Fruit fly (Drosophila melanogaster) whole organism, pupa: ENCODE data around the gene Lectin-galC1.

Source experiments
- CG10348 ChIP-seq: fragments of 200-800 bp; sonication (Bioruptor generic); IDR thresholded peaks from 2 replicates; pipeline ENCODE4 v1.3.6; 2022; ENCODE audit warnings: missing biosample characterization, missing genetic modification characterization
- CG12605 ChIP-seq: fragments of 200-800 bp; sonication (Bioruptor generic); IDR thresholded peaks from 2 replicates; pipeline ENCODE4 v1.3.6; 2022; ENCODE audit warnings: missing biosample characterization, missing genetic modification characterization
- CG13204 ChIP-seq: fragments of 200-800 bp; sonication (Bioruptor generic); optimal IDR thresholded peaks from 2 replicates; lab custom pipeline; 2018; ENCODE audit warnings: missing biosample characterization, mild to moderate bottlenecking, missing genetic modification characterization, moderate library complexity
- CG14655 ChIP-seq: fragments of 200-800 bp; sonication (Bioruptor generic); optimal IDR thresholded peaks from 3 replicates; lab custom pipeline; 2017; ENCODE audit warnings: mild to moderate bottlenecking, missing biosample characterization, missing genetic modification reagents, missing genetic modification characterization
- CG15710 ChIP-seq: fragments of 200-800 bp; sonication (Bioruptor generic); optimal IDR thresholded peaks from 2 replicates; lab custom pipeline; 2018; ENCODE audit warnings: missing biosample characterization, mild to moderate bottlenecking, missing genetic modification characterization, moderate library complexity
- CG17806 ChIP-seq: fragments of 200-800 bp; sonication (Bioruptor generic); optimal IDR thresholded peaks from 2 replicates; lab custom pipeline; 2018; ENCODE audit warnings: missing biosample characterization, mild to moderate bottlenecking, missing genetic modification characterization, moderate library complexity
- CG32121 ChIP-seq: fragments of 200-800 bp; sonication (Bioruptor generic); IDR thresholded peaks from 2 replicates; pipeline ENCODE4 v1.3.6; 2022; ENCODE audit warnings: missing biosample characterization, missing genetic modification characterization
- CG34367 ChIP-seq: fragments of 200-800 bp; sonication (Bioruptor generic); optimal IDR thresholded peaks from 2 replicates; lab custom pipeline; 2018; ENCODE audit warnings: missing biosample characterization, mild to moderate bottlenecking, missing genetic modification characterization
- CG4496 ChIP-seq: fragments of 200-800 bp; sonication (Bioruptor generic); IDR thresholded peaks from 3 replicates; pipeline ENCODE4 v1.3.6; 2022; ENCODE audit warnings: missing biosample characterization, missing genetic modification characterization
- CG8159 ChIP-seq: fragments of 200-800 bp; sonication (Bioruptor generic); optimal IDR thresholded peaks from 3 replicates; lab custom pipeline; 2018; ENCODE audit warnings: missing biosample characterization, mild to moderate bottlenecking, missing genetic modification characterization, moderate library complexity
- CG8301 ChIP-seq: fragments of 200-800 bp; sonication (Bioruptor generic); optimal IDR thresholded peaks from 2 replicates; lab custom pipeline; 2018; ENCODE audit warnings: missing biosample characterization, mild to moderate bottlenecking, missing genetic modification characterization
- CG9948 ChIP-seq: fragments of 200-800 bp; sonication (Bioruptor generic); optimal IDR thresholded peaks from 2 replicates; lab custom pipeline; 2018; ENCODE audit warnings: missing biosample characterization, mild to moderate bottlenecking, missing genetic modification characterization, moderate library complexity
- D1 ChIP-seq: fragments of 200-800 bp; sonication (Bioruptor generic); optimal IDR thresholded peaks from 2 replicates; lab custom pipeline; 2018; ENCODE audit warnings: missing biosample characterization, mild to moderate bottlenecking, missing genetic modification characterization, moderate library complexity
- EcR ChIP-seq: fragments of 200-800 bp; sonication (Bioruptor generic); optimal IDR thresholded peaks from 3 replicates; lab custom pipeline; 2019; ENCODE audit warnings: missing biosample characterization, missing genetic modification characterization, mild to moderate bottlenecking, moderate library complexity, missing genetic modification reagents
- Ets98B ChIP-seq: fragments of 200-800 bp; sonication (Bioruptor generic); IDR thresholded peaks from 2 replicates; pipeline ENCODE4 v1.3.6; 2022; ENCODE audit warnings: missing biosample characterization, missing genetic modification characterization
- Pif1A ChIP-seq: fragments of 200-800 bp; sonication (Bioruptor generic); optimal IDR thresholded peaks from 3 replicates; lab custom pipeline; 2016; ENCODE audit warnings: missing biosample characterization, missing genetic modification characterization
- Pif1B ChIP-seq: fragments of 200-800 bp; sonication (Bioruptor generic); optimal IDR thresholded peaks from 3 replicates; lab custom pipeline; 2016; ENCODE audit warnings: missing biosample characterization, missing genetic modification characterization
- Snoo ChIP-seq: fragments of 200-800 bp; sonication (Bioruptor generic); optimal IDR thresholded peaks from 3 replicates; lab custom pipeline; 2017; ENCODE audit warnings: missing biosample characterization, mild to moderate bottlenecking, missing genetic modification characterization, inconsistent platforms
- fd96Ca ChIP-seq: fragments of 200-800 bp; sonication (Bioruptor generic); IDR thresholded peaks from 3 replicates; pipeline ENCODE4 v1.3.6; 2022; ENCODE audit warnings: missing biosample characterization, missing genetic modification characterization
- gl ChIP-seq: fragments of 200-800 bp; sonication (Bioruptor generic); optimal IDR thresholded peaks from 2 replicates; lab custom pipeline; 2018; ENCODE audit warnings: missing biosample characterization, mild to moderate bottlenecking, missing genetic modification characterization
- rn ChIP-seq: fragments of 200-800 bp; sonication (Bioruptor generic); IDR thresholded peaks from 2 replicates; pipeline ENCODE4 v1.3.6; 2022; ENCODE audit warnings: missing biosample characterization, missing genetic modification characterization

Lectin-galC1 gene

DNA sequence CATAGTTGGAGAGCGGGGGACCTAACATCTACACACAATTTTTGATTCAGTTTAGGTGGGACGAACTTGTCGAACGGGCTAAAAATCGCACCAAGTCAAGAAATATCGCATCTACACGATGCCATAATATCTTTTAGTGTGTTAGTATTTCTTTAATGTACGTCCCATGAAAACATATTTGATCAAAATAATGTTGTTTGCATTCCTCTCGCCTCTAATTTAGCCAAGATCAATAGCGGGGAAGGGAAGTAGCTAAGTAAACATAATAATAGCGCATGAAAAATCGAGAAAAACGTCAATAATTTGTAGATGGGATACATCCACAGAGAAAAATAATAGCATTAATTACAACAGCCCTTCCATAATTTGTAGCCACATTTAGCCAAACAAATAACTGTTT lies 5.3 kb upstream of the Lectin-galC1 start:
- TF ChIP-seq CG13204 (GFP tag; lab: Kevin White, UChicago): no peak
- no peak for TF ChIP-seq EcR
- no peak for TF ChIP-seq gl
- TF ChIP-seq CG8301: no peak
- TF ChIP-seq CG15710 (tag; lab: Kevin White, UChicago): no peak
- no peak for TF ChIP-seq rn (GFP tag; lab: Robert Waterston, UW)
- no peak for TF ChIP-seq CG4496 (GFP tag; lab: Robert Waterston, UW)
- no peak for TF ChIP-seq D1 (tag; lab: Kevin White, UChicago)

DNA sequence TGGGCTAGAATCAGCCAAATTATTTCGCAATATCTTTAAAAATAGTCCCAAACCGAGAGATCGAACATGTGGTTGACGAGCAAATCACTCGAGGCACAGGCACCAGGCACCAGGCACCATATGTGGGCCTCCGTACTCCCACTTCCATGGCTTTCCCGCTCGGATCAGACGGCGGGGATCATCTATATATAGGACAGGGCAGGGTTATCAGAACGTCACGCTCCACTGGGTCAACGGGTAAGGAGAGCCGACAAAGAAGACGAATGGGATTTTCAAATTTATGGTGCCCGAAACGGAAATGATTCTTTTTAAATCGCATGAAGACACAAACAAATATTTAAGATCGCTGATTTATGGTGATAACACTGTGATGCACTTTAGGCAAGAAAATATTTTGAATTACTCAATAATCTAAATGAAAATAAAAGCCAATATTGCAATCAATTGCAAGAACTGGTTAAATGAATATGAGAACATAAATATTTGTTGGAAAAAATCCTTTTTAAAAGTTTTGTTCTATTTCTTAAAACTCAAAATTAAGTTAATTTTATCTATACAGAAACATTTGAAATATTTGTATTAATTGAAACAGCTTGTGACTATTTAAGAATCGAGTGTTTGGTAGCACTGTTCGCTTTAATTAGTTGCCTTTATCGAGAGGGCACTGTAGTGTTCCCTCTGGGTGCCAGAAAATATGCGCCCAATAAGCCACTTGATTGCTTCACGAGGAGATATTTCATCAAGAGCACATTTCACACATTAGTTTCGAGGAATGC lies 3.9 kb upstream of the Lectin-galC1 start:
- TF ChIP-seq CG15710 (tag; lab: Kevin White, UChicago) (no peak), CG32121 (no peak), rn (GFP tag; lab: Robert Waterston, UW) (no peak), CG4496 (GFP tag; lab: Robert Waterston, UW) (no peak)
- TF ChIP-seq, all 21 proteins: peak for 0

dm6 chr2L:19414233-19414749 lies 3.0 kb upstream of the Lectin-galC1 start:
- peak; percentile 10 for TF ChIP-seq CG13204 (GFP tag; lab: Kevin White, UChicago)
- TF ChIP-seq CG9948 (tag; lab: Kevin White, UChicago): no peak
- 0 out of 2 replicates have a peak, but pooled peaks have one; percentile 31 for TF ChIP-seq CG12605
- no peak for TF ChIP-seq Ets98B
- TF ChIP-seq CG4496 (GFP tag; lab: Robert Waterston, UW): peak; percentile 15; the same call in 1 of the 3 replicates
- TF ChIP-seq CG32121: peak; percentile 47; the same call in 1 of the 2 replicates

- TF ChIP-seq CG17806 (tag; lab: Kevin White, UChicago): no peak
- no peak for TF ChIP-seq CG13204 (GFP tag; lab: Kevin White, UChicago)
- TF ChIP-seq gl: no peak
- no peak for TF ChIP-seq CG12605
- no peak for TF ChIP-seq rn (GFP tag; lab: Robert Waterston, UW)
- TF ChIP-seq fd96Ca (GFP tag; lab: Robert Waterston, UW): no peak
- TF ChIP-seq CG8301: no peak
- TF ChIP-seq CG14655 (GFP tag; lab: Kevin White, UChicago): no peak
- TF ChIP-seq CG10348 (GFP tag; lab: Robert Waterston, UW): no peak
- no peak for TF ChIP-seq CG15710 (tag; lab: Kevin White, UChicago)
- no peak for TF ChIP-seq Ets98B
- TF ChIP-seq CG4496 (GFP tag; lab: Robert Waterston, UW): no peak
- TF ChIP-seq CG34367: no peak
- no peak for TF ChIP-seq D1 (tag; lab: Kevin White, UChicago)
Observed at dm6 chr2L:19415133-19415532, 2.1 kb upstream of the Lectin-galC1 start.

- TF ChIP-seq Ets98B (no peak), CG13204 (GFP tag; lab: Kevin White, UChicago) (no peak), Pif1A (GFP tag; lab: Kevin White, UChicago) (no peak), CG10348 (GFP tag; lab: Robert Waterston, UW) (no peak), CG12605 (no peak), CG17806 (tag; lab: Kevin White, UChicago) (no peak), gl (no peak), D1 (tag; lab: Kevin White, UChicago) (no peak), CG34367 (no peak), CG15710 (tag; lab: Kevin White, UChicago) (no peak), EcR (no peak), Pif1B (GFP tag; lab: Kevin White, UChicago) (no peak), Snoo (no peak), CG8159 (no peak), rn (GFP tag; lab: Robert Waterston, UW) (no peak), CG9948 (tag; lab: Kevin White, UChicago) (no peak), fd96Ca (GFP tag; lab: Robert Waterston, UW) (no peak)
Observed at dm6 chr2L:19415859-19416258, 1.4 kb upstream of the Lectin-galC1 start.

DNA sequence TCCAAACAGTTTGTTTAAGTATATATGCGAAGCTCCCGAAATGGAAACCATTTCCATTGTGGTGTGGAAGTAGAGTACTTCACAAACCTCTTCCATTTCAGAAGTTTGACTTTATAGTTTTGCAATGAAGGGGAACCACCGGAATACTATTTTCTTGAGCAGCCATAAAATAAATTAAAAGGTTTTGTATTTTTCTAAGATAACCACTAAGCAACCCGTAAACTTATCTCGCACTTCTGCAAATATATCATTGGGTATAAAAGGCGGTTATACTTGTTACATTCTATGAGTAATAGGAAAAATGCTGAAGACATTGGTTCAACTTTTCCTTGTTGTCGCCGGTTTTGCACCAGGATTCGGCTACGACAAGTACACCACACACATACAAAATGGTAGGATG lies 770 bp downstream of the Lectin-galC1 start, which contains the start of gene lectin-37Da:
Gene lectin-37Da (plus strand): TSS at position 301 of the 400 bp plus-strand sequence.
- TF ChIP-seq CG8159: no peak
- no peak for TF ChIP-seq CG9948 (tag; lab: Kevin White, UChicago)
- TF ChIP-seq Pif1B (GFP tag; lab: Kevin White, UChicago): no peak
- no peak for TF ChIP-seq rn (GFP tag; lab: Robert Waterston, UW)
- no peak for TF ChIP-seq CG4496 (GFP tag; lab: Robert Waterston, UW)
- no peak for TF ChIP-seq CG15710 (tag; lab: Kevin White, UChicago)
- no peak for TF ChIP-seq EcR
- no peak for TF ChIP-seq CG12605
- TF ChIP-seq Snoo: no peak
- no peak for TF ChIP-seq CG14655 (GFP tag; lab: Kevin White, UChicago)
- TF ChIP-seq, all 21 proteins: peak for 0

dm6 chr2L:19418872-19419271 lies 1.6 kb downstream of the Lectin-galC1 start, which contains the start of gene lectin-37Db:
lectin-37Db (plus strand) TSS chr2L:19419075.
- no peak for TF ChIP-seq Snoo
- TF ChIP-seq CG34367: no peak
- no peak for TF ChIP-seq Pif1B (GFP tag; lab: Kevin White, UChicago)
- no peak for TF ChIP-seq CG9948 (tag; lab: Kevin White, UChicago)
- no peak for TF ChIP-seq CG8159
- TF ChIP-seq CG14655 (GFP tag; lab: Kevin White, UChicago): no peak
- TF ChIP-seq Ets98B: no peak
- TF ChIP-seq EcR: no peak
- no peak for TF ChIP-seq rn (GFP tag; lab: Robert Waterston, UW)
- TF ChIP-seq CG17806 (tag; lab: Kevin White, UChicago): no peak
- no peak for TF ChIP-seq CG8301
- no peak for TF ChIP-seq gl
- no peak for TF ChIP-seq CG4496 (GFP tag; lab: Robert Waterston, UW)
- TF ChIP-seq CG10348 (GFP tag; lab: Robert Waterston, UW): no peak
- TF ChIP-seq Pif1A (GFP tag; lab: Kevin White, UChicago): no peak
